Fruit fly (Drosophila melanogaster): ENCODE measurements around the gene dbe.

dbe gene

dm6 chr2L:873724-874504, 4.3 kb upstream of the dbe start:
- no peak for TF ChIP-seq CG9948 (tag; optimal IDR thresholded peaks at IDR 0.05)
- TF ChIP-seq Ets98B (GFP tag; IDR thresholded peaks at IDR 0.05) = 0 out of 2 replicates have a peak, but pooled peaks have one; percentile 12
- TF ChIP-seq CG32121 (GFP tag; IDR thresholded peaks at IDR 0.05) = peak; percentile 40; the same call in 1 of the 2 replicates

- TF ChIP-seq CG9948 (tag; optimal IDR thresholded peaks at IDR 0.05) (no peak), CG17806 (tag; optimal IDR thresholded peaks at IDR 0.05) (no peak), Pif1A (GFP tag; optimal IDR thresholded peaks at IDR 0.05) (no peak), CG8159 (tag; optimal IDR thresholded peaks at IDR 0.05) (no peak), rn (GFP tag; IDR thresholded peaks at IDR 0.05) (no peak), Ets98B (GFP tag; IDR thresholded peaks at IDR 0.05) (no peak), CG4496 (GFP tag; IDR thresholded peaks at IDR 0.05) (no peak), CG14655 (GFP tag; optimal IDR thresholded peaks at IDR 0.05) (no peak), CG32121 (GFP tag; IDR thresholded peaks at IDR 0.05) (no peak), EcR (GFP tag; optimal IDR thresholded peaks at IDR 0.05) (no peak), Snoo (tag; optimal IDR thresholded peaks at IDR 0.05) (no peak), CG12605 (GFP tag; IDR thresholded peaks at IDR 0.05) (no peak), CG34367 (tag; optimal IDR thresholded peaks at IDR 0.05) (no peak), Pif1B (GFP tag; optimal IDR thresholded peaks at IDR 0.05) (no peak), CG8301 (tag; optimal IDR thresholded peaks at IDR 0.05) (no peak), CG13204 (GFP tag; optimal IDR thresholded peaks at IDR 0.05) (no peak)
Observed at dm6 chr2L:871419-871846, 1.8 kb upstream of the dbe start.

DNA sequence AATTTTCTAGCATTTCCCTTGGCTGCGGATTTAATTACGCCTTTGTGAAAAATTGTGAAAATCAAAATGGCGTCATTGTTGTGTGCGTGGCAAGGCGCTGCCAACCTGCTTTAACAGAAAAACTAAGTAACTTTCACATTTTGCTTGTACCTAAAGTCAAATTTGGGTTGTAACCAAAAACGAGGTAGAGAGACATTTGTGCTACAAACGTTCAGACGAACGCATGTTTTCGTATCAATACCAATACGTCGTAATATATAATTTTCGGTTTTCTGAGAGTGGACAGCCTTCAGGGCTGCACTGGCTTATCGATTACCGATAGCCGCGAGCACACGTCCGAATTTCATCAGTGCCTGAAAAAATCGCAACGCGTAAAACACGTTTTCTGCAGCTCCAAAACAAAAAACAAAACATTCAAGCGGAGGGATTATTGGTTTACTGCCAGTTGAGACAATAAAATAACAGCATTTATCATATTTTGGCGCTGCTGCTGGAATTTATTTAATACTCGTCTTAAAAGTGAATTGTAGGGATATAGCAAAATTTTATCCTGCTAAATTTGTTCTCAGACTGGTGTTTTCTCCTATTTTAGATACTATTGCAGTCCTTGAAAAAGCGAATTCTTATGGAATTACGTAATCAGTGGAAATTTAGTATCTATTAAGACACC, 1.2 kb upstream of the dbe start:
- TF ChIP-seq CG14655 (GFP tag; optimal IDR thresholded peaks at IDR 0.05) = no peak
- TF ChIP-seq Ets98B (GFP tag; IDR thresholded peaks at IDR 0.05) = peak; percentile 30; the same call in 1 of the 2 replicates
- peak; percentile 53 for TF ChIP-seq CG34367 (tag; optimal IDR thresholded peaks at IDR 0.05)
- TF ChIP-seq Snoo (tag; optimal IDR thresholded peaks at IDR 0.05) = peak; percentile 12
- peak; percentile 15 for TF ChIP-seq Pif1A (GFP tag; optimal IDR thresholded peaks at IDR 0.05)
- TF ChIP-seq CG13204 (GFP tag; optimal IDR thresholded peaks at IDR 0.05) = no peak
- peak; percentile 62 for TF ChIP-seq CG15710 (tag; optimal IDR thresholded peaks at IDR 0.05)
- peak; percentile 38 for TF ChIP-seq CG17806 (tag; optimal IDR thresholded peaks at IDR 0.05)
- TF ChIP-seq CG4496 (GFP tag; IDR thresholded peaks at IDR 0.05) = peak; percentile 81
- peak; percentile 76; the same call in 2 of the 3 replicates for TF ChIP-seq fd96Ca (GFP tag; IDR thresholded peaks at IDR 0.05)
- TF ChIP-seq CG8159 (tag; optimal IDR thresholded peaks at IDR 0.05) = peak; percentile 55
- no peak; the same call in 1 of the 2 replicates for TF ChIP-seq CG12605 (GFP tag; IDR thresholded peaks at IDR 0.05)
- peak; percentile 36; the same call in 1 of the 2 replicates for TF ChIP-seq rn (GFP tag; IDR thresholded peaks at IDR 0.05)
- peak; percentile 37 for TF ChIP-seq CG9948 (tag; optimal IDR thresholded peaks at IDR 0.05)
- TF ChIP-seq D1 (tag; optimal IDR thresholded peaks at IDR 0.05) = no peak
- peak; percentile 59; the same call in 1 of the 2 replicates for TF ChIP-seq CG32121 (GFP tag; IDR thresholded peaks at IDR 0.05)
- no peak for TF ChIP-seq CG10348 (GFP tag; IDR thresholded peaks at IDR 0.05)
- peak; percentile 15 for TF ChIP-seq Pif1B (GFP tag; optimal IDR thresholded peaks at IDR 0.05)
- TF ChIP-seq EcR (GFP tag; optimal IDR thresholded peaks at IDR 0.05) = no peak
- TF ChIP-seq CG8301 (tag; optimal IDR thresholded peaks at IDR 0.05) = peak; percentile 43
- TF ChIP-seq gl (tag; optimal IDR thresholded peaks at IDR 0.05) = no peak

dm6 chr2L:870285-870684, 628 bp upstream of the dbe start, which contains the start of gene PNUTS:
TSS of gene PNUTS (plus strand) at chr2L:870465.
- no peak for TF ChIP-seq CG4496 (GFP tag; IDR thresholded peaks at IDR 0.05)
- no peak for TF ChIP-seq gl (tag; optimal IDR thresholded peaks at IDR 0.05)
- TF ChIP-seq Pif1B (GFP tag; optimal IDR thresholded peaks at IDR 0.05) = no peak
- TF ChIP-seq Pif1A (GFP tag; optimal IDR thresholded peaks at IDR 0.05) = no peak
- no peak for TF ChIP-seq rn (GFP tag; IDR thresholded peaks at IDR 0.05)
- no peak for TF ChIP-seq Snoo (tag; optimal IDR thresholded peaks at IDR 0.05)
- TF ChIP-seq fd96Ca (GFP tag; IDR thresholded peaks at IDR 0.05) = no peak
- no peak for TF ChIP-seq CG9948 (tag; optimal IDR thresholded peaks at IDR 0.05)
- TF ChIP-seq CG8159 (tag; optimal IDR thresholded peaks at IDR 0.05) = no peak
- no peak for TF ChIP-seq CG8301 (tag; optimal IDR thresholded peaks at IDR 0.05)
- no peak for TF ChIP-seq CG17806 (tag; optimal IDR thresholded peaks at IDR 0.05)
- no peak for TF ChIP-seq D1 (tag; optimal IDR thresholded peaks at IDR 0.05)
- TF ChIP-seq CG14655 (GFP tag; optimal IDR thresholded peaks at IDR 0.05) = no peak

DNA sequence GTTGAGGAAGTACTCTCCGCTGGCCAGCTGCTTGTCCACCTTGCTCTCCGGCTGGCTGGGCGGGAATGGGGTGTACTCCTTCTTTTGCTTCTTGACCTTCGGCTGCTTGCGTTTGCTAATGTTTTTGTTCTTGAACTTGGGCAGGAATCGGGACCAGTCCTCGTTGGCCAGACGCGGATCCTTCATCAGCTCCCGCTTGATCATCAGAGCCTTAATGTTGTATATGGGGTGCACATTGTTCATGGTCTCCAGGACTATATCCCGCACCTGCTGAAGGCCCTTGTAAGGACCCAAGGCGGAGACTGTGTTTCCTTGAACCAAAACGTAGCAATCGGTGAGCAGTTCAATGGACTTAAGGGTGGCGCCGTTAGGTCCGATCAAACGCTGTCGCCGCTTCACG, 696 bp downstream of the dbe start:
- TF ChIP-seq Pif1A (GFP tag; optimal IDR thresholded peaks at IDR 0.05) (no peak), Snoo (tag; optimal IDR thresholded peaks at IDR 0.05) (no peak), CG17806 (tag; optimal IDR thresholded peaks at IDR 0.05) (no peak), CG15710 (tag; optimal IDR thresholded peaks at IDR 0.05) (no peak), CG12605 (GFP tag; IDR thresholded peaks at IDR 0.05) (no peak)

Measured in whole organism, pupa.